Fruit fly (Drosophila melanogaster) S2 (cell line): ENCODE results near the gene CG8508.

Experiments used
- CG8478 ChIP-seq: fragments of >200 bp; optimal IDR thresholded peaks from 2 replicates; lab custom pipeline; 2018
- CTCF ChIP-seq, 2 experiments: fragments of >200 bp; optimal IDR thresholded peaks; 2 replicates each; lab custom pipeline; 2018

The CG8508 gene

DNA sequence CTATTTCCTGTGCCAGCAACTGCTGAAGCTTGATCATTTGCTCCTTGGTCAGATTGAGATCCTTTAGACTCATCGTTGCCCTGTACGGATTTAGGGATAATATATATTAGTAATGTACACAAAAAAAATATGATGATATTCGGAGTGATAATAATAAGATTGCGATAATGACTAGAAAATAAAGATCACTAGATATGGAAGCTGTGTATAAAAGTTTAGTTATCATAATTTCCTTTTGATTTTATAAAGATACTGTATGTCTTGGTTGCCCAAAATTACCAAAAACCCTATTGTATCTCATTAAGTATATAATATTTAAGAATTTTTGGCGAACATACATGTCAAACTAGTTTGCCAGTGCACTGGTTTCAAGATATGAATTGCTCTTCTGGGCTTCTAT lies at the start of gene CG8508:
Gene CG8508, minus strand, starts transcription at position 101 of the 400 bp plus-strand sequence.
- no peak for TF ChIP-seq CTCF (optimal IDR thresholded peaks at IDR 0.05; lab: Kevin White, UChicago)
- no peak for TF ChIP-seq CG8478 (lab: Kevin White, UChicago)

DNA sequence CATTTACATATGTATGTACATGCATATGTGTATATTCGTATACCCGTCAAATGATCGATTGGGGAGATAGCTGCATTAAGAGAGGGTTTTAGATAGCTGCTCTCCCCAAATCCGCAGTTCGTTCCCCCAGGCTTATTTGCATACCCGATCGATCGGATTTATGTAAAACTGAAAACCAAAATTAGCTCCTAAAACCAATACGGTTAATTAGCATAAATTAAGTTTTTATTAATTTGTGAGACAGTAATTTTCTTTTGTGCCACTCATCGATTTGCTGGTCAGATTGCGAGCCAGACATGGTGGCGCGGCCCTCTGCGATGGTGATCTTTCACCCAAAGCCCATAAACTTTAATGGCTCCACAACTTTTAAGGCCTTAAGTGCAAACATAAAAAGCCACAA lies 44.9 kb upstream of the CG8508 start:
- TF ChIP-seq CTCF (optimal IDR thresholded peaks at IDR 0.05; lab: Kevin White, UChicago), result no peak
- no peak for TF ChIP-seq CG8478 (lab: Kevin White, UChicago)

DNA sequence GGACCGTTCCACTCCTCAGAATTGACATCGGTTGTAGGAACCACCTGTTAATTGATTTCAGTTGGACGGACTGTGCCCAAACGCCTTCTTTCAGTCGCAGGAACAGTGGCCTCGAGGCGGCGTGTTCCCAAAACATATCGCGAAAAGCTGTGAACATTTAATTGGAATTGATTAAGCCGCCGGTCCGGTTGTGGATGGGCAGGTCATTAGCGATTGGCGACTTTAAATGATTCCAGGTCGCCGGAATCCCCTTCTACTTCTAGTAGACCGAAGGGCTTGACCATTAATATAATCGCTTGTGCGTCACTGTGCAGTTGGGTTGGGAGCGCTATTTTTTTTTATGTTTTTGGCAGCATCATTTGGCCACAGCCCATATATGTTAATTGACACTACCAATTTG lies 35.5 kb upstream of the CG8508 start:
- no peak for TF ChIP-seq CG8478 (lab: Kevin White, UChicago)

- no peak for TF ChIP-seq CTCF (optimal IDR thresholded peaks at IDR 0.05; lab: Kevin White, UChicago)
- TF ChIP-seq CG8478 (lab: Kevin White, UChicago), result no peak
These were observed 34.2 kb upstream of the CG8508 start, which contains the start of gene CG8476 for dm6 chr3R:13220478-13220877. CG8476 (minus strand) TSS chr3R:13220578.

DNA sequence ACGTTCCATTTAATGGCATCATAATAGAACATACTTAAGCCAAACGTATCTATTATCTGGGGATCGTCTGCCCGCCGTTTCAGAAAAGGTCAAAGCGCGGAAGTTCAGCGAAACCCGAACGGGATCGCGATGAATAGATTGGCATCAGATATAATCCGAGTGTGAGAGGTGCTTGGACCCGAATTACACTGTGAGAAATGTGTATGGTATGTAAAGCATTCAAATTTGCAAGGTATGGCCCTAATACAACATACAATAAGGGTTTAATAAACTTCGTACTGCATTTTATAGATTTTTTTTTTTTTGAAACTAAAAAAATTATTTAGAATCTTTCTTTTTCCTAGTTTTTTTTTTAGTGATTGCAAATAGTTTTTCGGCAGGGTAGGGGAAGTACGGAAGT lies 32.4 kb upstream of the CG8508 start:
- TF ChIP-seq CTCF (optimal IDR thresholded peaks at IDR 0.05; lab: Kevin White, UChicago) (no peak), CG8478 (lab: Kevin White, UChicago) (no peak)

- no peak for TF ChIP-seq CG8478 (lab: Kevin White, UChicago)
- TF ChIP-seq CTCF (optimal IDR thresholded peaks at IDR 0.05; lab: Kevin White, UChicago), result no peak
These were observed 28.8 kb upstream of the CG8508 start for dm6 chr3R:13215100-13215499.

dm6 chr3R:13214347-13214746 lies 28.1 kb upstream of the CG8508 start, which contains the start of gene CG8483:
CG8483 (minus strand) TSS chr3R:13214465.
- TF ChIP-seq CG8478 (lab: Kevin White, UChicago), result no peak

DNA sequence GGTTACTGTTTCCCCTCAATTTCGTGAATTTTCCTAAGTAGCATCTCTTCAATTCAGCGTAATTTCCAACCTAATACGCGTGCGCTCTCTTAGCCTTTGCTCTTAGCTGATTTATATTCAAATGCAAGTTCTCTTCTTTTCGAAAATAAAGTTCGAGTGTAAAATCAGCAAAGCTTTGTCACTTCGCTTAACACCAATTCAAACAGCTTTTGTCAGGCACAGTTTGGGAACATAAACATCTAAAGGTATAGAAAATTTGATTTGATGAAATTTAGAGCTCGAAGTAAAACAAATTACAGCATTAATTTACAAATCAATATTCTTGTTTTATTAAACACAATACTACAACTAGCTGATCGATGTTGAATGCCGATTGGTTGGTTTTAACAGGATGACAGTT lies 22.2 kb upstream of the CG8508 start:
- TF ChIP-seq CG8478 (lab: Kevin White, UChicago), result no peak

dm6 chr3R:13200402-13200801 lies 14.1 kb upstream of the CG8508 start:
- no peak for TF ChIP-seq CTCF (optimal IDR thresholded peaks at IDR 0.05; lab: Kevin White, UChicago)
- TF ChIP-seq CG8478 (lab: Kevin White, UChicago), result no peak

DNA sequence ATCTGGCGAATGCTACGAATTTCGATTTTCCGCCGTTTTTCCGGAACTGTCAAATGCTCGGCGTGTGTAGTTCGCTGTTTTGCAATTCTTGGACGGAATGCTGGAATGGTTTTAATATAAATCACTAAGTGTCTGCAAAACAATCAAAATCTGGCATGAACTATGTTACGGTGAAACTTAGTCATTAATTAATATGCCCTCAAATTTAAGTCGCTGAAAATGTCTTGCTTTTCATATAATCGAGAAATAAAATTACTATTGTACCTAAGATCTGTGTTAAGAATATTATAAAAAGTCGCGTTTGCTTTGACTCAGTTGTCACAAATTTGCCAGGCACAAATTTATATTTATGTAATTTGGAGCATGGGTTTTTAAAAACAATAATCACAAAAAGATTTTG lies 5.0 kb upstream of the CG8508 start, which contains the start of gene CG8141:
Gene CG8141, plus strand, starts transcription at position 301 of the 400 bp plus-strand sequence.
- TF ChIP-seq CTCF (optimal IDR thresholded peaks at IDR 0.05; lab: Kevin White, UChicago), result no peak
- TF ChIP-seq CG8478 (lab: Kevin White, UChicago), result no peak

DNA sequence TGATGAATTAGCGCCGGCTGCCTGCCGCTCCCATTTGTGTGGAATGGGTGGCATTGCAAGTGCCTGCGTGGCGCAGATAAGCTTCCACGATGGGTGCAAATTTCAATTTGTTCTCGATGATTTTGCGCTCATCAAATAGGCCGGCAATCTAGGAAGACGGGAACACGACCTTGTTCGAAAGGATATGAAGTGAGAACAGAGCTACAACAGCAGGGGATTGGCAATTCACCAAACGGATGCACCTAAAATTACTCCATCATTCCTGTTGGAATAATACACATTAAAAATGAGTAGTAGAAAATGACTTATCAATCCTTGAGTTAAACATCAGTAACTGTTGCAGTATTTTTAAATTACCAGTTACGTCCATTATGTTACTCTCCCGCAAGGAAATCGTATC lies 1.9 kb upstream of the CG8508 start, which contains the start of gene CG14380:
Gene CG14380, plus strand, starts transcription at position 301 of the 400 bp plus-strand sequence.
- TF ChIP-seq CG8478 (lab: Kevin White, UChicago) (no peak), CTCF (optimal IDR thresholded peaks at IDR 0.05; lab: Kevin White, UChicago) (no peak)

DNA sequence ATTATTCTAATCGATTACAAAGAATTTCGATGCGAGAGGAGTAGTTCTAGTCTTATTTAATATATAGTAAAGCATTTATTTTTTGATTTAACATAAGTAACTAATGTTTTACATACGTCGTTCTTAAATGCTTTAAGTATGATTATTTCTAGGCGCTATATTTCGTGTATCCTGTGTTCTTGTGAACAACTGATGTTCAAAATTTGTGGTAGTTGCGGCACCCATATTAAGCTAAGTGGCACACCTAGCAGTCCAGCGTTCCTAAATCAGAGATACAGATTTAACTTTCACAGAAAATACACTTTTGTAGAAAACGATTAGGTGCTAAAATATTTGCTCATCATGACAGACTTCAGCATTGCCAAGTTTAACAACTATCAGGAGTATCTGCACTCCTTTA lies 5.3 kb downstream of the CG8508 start, which contains the start of gene CG8138:
Gene CG8138, plus strand, starts transcription at position 301 of the 400 bp plus-strand sequence.
- TF ChIP-seq CG8478 (lab: Kevin White, UChicago) (no peak), CTCF (optimal IDR thresholded peaks at IDR 0.05; lab: Kevin White, UChicago) (no peak)

- TF ChIP-seq CTCF (optimal IDR thresholded peaks at IDR 0.05; lab: Kevin White, UChicago) (no peak), CG8478 (lab: Kevin White, UChicago) (no peak)
These were observed 30.7 kb downstream of the CG8508 start, which contains the start of gene 2mit for dm6 chr3R:13155587-13155986. 2mit (minus strand) TSS chr3R:13155687.

dm6 chr3R:13138120-13138519 lies 48.2 kb downstream of the CG8508 start:
- TF ChIP-seq CG8478 (lab: Kevin White, UChicago), result no peak
- TF ChIP-seq CTCF (optimal IDR thresholded peaks at IDR 0.05; lab: Kevin White, UChicago), result no peak
